2 fruit fly cellular contexts compared by ENCODE assay signal in genomic region chrX:1476436-1476835, dm6.
A peak's percentile ranks its signal among the peaks of the same experiment; 100 is the strongest.
TF ChIP-seq lines count a peak whose summit lies in the region.

No protein-coding gene starts in this region.

- TF ChIP-seq CTCF in whole organism, embryonic (GFP tag; optimal IDR thresholded peaks at IDR 0.05; lab: Kevin White, UChicago) = no peak

TF ChIP-seq in whole organism, embryonic, 481 proteins besides CTCF, POLR2A, EP300 and RAD21:
- TF ChIP-seq CG31441 (GFP tag; IDR thresholded peaks at IDR 0.05; lab: Robert Waterston, UW) (no peak), CG15011 (GFP tag; optimal IDR thresholded peaks at IDR 0.05; lab: Kevin White, UChicago) (no peak), CG3407 (GFP tag; optimal IDR thresholded peaks at IDR 0.05; lab: Kevin White, UChicago) (no peak), Fer1 (GFP tag; optimal IDR thresholded peaks at IDR 0.05; lab: Kevin White, UChicago) (peak; percentile 87), Atf3 (GFP tag; optimal IDR thresholded peaks at IDR 0.05; lab: Kevin White, UChicago) (no peak), Drgx (GFP tag; IDR thresholded peaks at IDR 0.05; lab: Robert Waterston, UW) (0 out of 2 replicates have a peak, but pooled peaks have one; percentile 3), hth (optimal IDR thresholded peaks at IDR 0.05; lab: Kevin White, UChicago) (no peak), scrt (GFP tag; optimal IDR thresholded peaks at IDR 0.05; lab: Kevin White, UChicago) (peak; percentile 92), repo (GFP tag; optimal IDR thresholded peaks at IDR 0.05; lab: Kevin White, UChicago) (no peak), Deaf1 (tag; optimal IDR thresholded peaks at IDR 0.05; lab: Kevin White, UChicago) (peak; percentile 43), sqz (GFP tag; optimal IDR thresholded peaks at IDR 0.05; lab: Kevin White, UChicago) (no peak), sd (tag; optimal IDR thresholded peaks at IDR 0.05; lab: Kevin White, UChicago) (no peak), CG3847 (GFP tag; IDR thresholded peaks at IDR 0.05; lab: Robert Waterston, UW) (no peak), ewg (GFP tag; optimal IDR thresholded peaks at IDR 0.05; lab: Kevin White, UChicago) (no peak), CG3726 (GFP tag; IDR thresholded peaks at IDR 0.05; lab: Robert Waterston, UW) (no peak)

TF ChIP-seq in whole organism, pupa, 21 proteins besides CTCF, POLR2A, EP300 and RAD21:
- TF ChIP-seq Ets98B (GFP tag; IDR thresholded peaks at IDR 0.05; lab: Robert Waterston, UW) = no peak
- TF ChIP-seq CG12605 (GFP tag; IDR thresholded peaks at IDR 0.05; lab: Robert Waterston, UW) = peak; percentile 56; the same call in 1 of the 2 replicates
